Worm (Caenorhabditis elegans): ENCODE results near the gene H40L08.1.

H40L08.1 gene

ce11 chrX:15057900-15058299, 26.0 kb downstream of the H40L08.1 start:
- TF ChIP-seq eor-1 (tag; optimal IDR thresholded peaks at IDR 0.05) (no peak), unc-62 (GFP tag; optimal IDR thresholded peaks at IDR 0.05) (no peak), aly-2 (tag; optimal IDR thresholded peaks at IDR 0.05) (no peak), nhr-25 (tag; optimal IDR thresholded peaks at IDR 0.05) (no peak), ceh-28 (tag; optimal IDR thresholded peaks at IDR 0.05) (no peak), elt-1 (tag; optimal IDR thresholded peaks at IDR 0.05) (no peak), hmg-11 (tag; optimal IDR thresholded peaks at IDR 0.05) (no peak), ama-1 (optimal IDR thresholded peaks at IDR 0.05) (no peak), mml-1 (tag; optimal IDR thresholded peaks at IDR 0.05) (no peak), pha-4 (tag; optimal IDR thresholded peaks at IDR 0.05) (no peak), fos-1 (tag; optimal IDR thresholded peaks at IDR 0.05) (no peak), nhr-237 (tag; optimal IDR thresholded peaks at IDR 0.05) (no peak), egl-27 (tag; optimal IDR thresholded peaks at IDR 0.05) (no peak), fkh-2 (tag; optimal IDR thresholded peaks at IDR 0.05) (no peak), mdl-1 (tag; optimal IDR thresholded peaks at IDR 0.05) (no peak), nhr-76 (tag; optimal IDR thresholded peaks at IDR 0.05) (no peak), ztf-4 (tag; optimal IDR thresholded peaks at IDR 0.05) (no peak), ceh-82 (tag; optimal IDR thresholded peaks at IDR 0.05) (no peak), ceh-16 (tag; optimal IDR thresholded peaks at IDR 0.05) (no peak), nhr-11 (tag; optimal IDR thresholded peaks at IDR 0.05) (no peak)

- no peak for TF ChIP-seq unc-39 (tag; optimal IDR thresholded peaks at IDR 0.05)
These were observed 27.1 kb downstream of the H40L08.1 start, which contains the start of gene H03G16.5 for ce11 chrX:15056737-15057136. Gene H03G16.5 (minus strand): TSS chrX:15056837.

- TF ChIP-seq nhr-25 (tag; optimal IDR thresholded peaks at IDR 0.05) (no peak), ztf-11 (tag; optimal IDR thresholded peaks at IDR 0.05) (no peak), lin-39 (tag; optimal IDR thresholded peaks at IDR 0.05) (no peak), nhr-12 (tag; optimal IDR thresholded peaks at IDR 0.05) (no peak), ama-1 (optimal IDR thresholded peaks at IDR 0.05) (no peak), zag-1 (tag; optimal IDR thresholded peaks at IDR 0.05) (no peak), ceh-16 (tag; optimal IDR thresholded peaks at IDR 0.05) (no peak), pha-4 (tag; optimal IDR thresholded peaks at IDR 0.05) (no peak), elt-3 (tag; optimal IDR thresholded peaks at IDR 0.05) (no peak), nhr-11 (tag; optimal IDR thresholded peaks at IDR 0.05) (no peak), mml-1 (tag; optimal IDR thresholded peaks at IDR 0.05) (no peak), pqm-1 (tag; optimal IDR thresholded peaks at IDR 0.05) (no peak), ztf-4 (tag; optimal IDR thresholded peaks at IDR 0.05) (no peak), tbx-2 (tag; optimal IDR thresholded peaks at IDR 0.05) (no peak), lin-15B (tag; optimal IDR thresholded peaks at IDR 0.05) (no peak), eor-1 (tag; optimal IDR thresholded peaks at IDR 0.05) (no peak)
These were observed 28.0 kb downstream of the H40L08.1 start, which contains the start of gene H03G16.7 for ce11 chrX:15055914-15056313. Gene H03G16.7 (minus strand): TSS chrX:15056014.

ce11 chrX:15053223-15053933, 30.5 kb downstream of the H40L08.1 start, which contains the start of gene H03G16.1:
Gene H03G16.1 (plus strand): TSS chrX:15053883.
- TF ChIP-seq pha-4 (tag; optimal IDR thresholded peaks at IDR 0.05), result no peak
- TF ChIP-seq mdl-1 (tag; optimal IDR thresholded peaks at IDR 0.05), result no peak
- no peak for TF ChIP-seq nhr-77 (tag; optimal IDR thresholded peaks at IDR 0.05)
- TF ChIP-seq ztf-11 (tag; optimal IDR thresholded peaks at IDR 0.05), result no peak
- TF ChIP-seq lsy-12 (tag; optimal IDR thresholded peaks at IDR 0.05), result no peak
- TF ChIP-seq fkh-10 (GFP tag; optimal IDR thresholded peaks at IDR 0.05), result no peak
- no peak for TF ChIP-seq fkh-2 (tag; optimal IDR thresholded peaks at IDR 0.05)
- no peak for TF ChIP-seq hmg-11 (tag; optimal IDR thresholded peaks at IDR 0.05)
- TF ChIP-seq daf-12 (tag; optimal IDR thresholded peaks at IDR 0.05), result no peak
- TF ChIP-seq elt-3 (tag; optimal IDR thresholded peaks at IDR 0.05), result no peak
- no peak for TF ChIP-seq ama-1 (optimal IDR thresholded peaks at IDR 0.05)
- TF ChIP-seq ZK546.5 (tag; optimal IDR thresholded peaks at IDR 0.05), result no peak
- no peak for TF ChIP-seq eor-1 (tag; optimal IDR thresholded peaks at IDR 0.05)
- no peak for TF ChIP-seq lin-39 (tag; optimal IDR thresholded peaks at IDR 0.05)
- no peak for TF ChIP-seq snpc-4 (tag; optimal IDR thresholded peaks at IDR 0.05)
- no peak for TF ChIP-seq nhr-43 (tag; optimal IDR thresholded peaks at IDR 0.05; ENCODE audit: poor library complexity, severe bottlenecking)
- no peak for TF ChIP-seq R02D3.7 (tag; optimal IDR thresholded peaks at IDR 0.05)

Measured in whole organism, L3 larva.